Fruit fly (Drosophila melanogaster): ENCODE results near the gene Cpr72Eb.

- TF ChIP-seq CG8478 (optimal IDR thresholded peaks at IDR 0.05) (no peak), EcR (GFP tag; optimal IDR thresholded peaks at IDR 0.05) (no peak), pan (optimal IDR thresholded peaks at IDR 0.05) (no peak)
Measured at dm6 chr3L:16354197-16354596, 10.5 kb upstream of the Cpr72Eb start, which contains the start of gene Pdh.
